Worm (Caenorhabditis elegans): Measurements from ENCODE around the gene nsph-3.1.
A peak's percentile ranks its signal among the peaks of the same experiment; 100 is the strongest.

The nsph-3.1 gene

DNA sequence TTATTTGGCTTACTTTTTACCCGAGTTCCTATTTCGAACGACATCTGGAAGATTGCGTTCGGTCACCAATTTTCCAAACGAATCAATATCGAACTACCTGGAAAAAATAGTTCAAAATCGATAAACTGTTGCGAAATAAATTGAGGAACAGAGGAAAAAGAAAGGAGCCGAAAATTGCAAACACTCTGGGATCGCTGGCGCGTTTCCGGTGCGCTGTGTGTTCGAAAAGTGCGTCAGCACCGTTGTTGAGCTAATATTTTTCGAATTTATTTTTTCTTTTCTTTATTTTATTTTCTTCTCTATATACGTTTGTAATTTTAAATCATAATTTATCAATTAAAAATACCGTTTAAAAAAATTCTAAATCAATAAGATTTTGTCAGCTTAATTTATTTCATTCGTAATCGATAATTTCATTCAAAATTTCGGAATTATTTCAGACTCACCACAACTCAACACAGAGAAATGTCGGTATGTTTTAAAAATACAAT, 16.5 kb upstream of the nsph-3.1 start, which contains the start of the genes dnc-1 and lsm-7 (continued):
- TF ChIP-seq ztf-11 (tag; optimal IDR thresholded peaks at IDR 0.05) (no peak), elt-2 (tag; optimal IDR thresholded peaks at IDR 0.05) (peak; percentile 6), egl-13 (tag; optimal IDR thresholded peaks at IDR 0.05) (peak; percentile 50), C04F5.9 (tag; optimal IDR thresholded peaks at IDR 0.05) (no peak), tlp-1 (tag; optimal IDR thresholded peaks at IDR 0.05) (no peak), lsy-2 (tag; optimal IDR thresholded peaks at IDR 0.05) (peak; percentile 77 to 87), dpl-1 (GFP tag; optimal IDR thresholded peaks at IDR 0.05) (peak; percentile 69 to 79 (median 69)), unc-130 (tag; optimal IDR thresholded peaks at IDR 0.05) (peak; percentile 9), nhr-19 (GFP tag; conservative IDR thresholded peaks at IDR 0.05) (peak; percentile 50), fkh-8 (tag; optimal IDR thresholded peaks at IDR 0.05) (peak; percentile 69), nhr-12 (tag; optimal IDR thresholded peaks at IDR 0.05) (no peak), nhr-76 (tag; optimal IDR thresholded peaks at IDR 0.05) (no peak), zag-1 (tag; optimal IDR thresholded peaks at IDR 0.05) (no peak), nhr-77 (tag; optimal IDR thresholded peaks at IDR 0.05) (peak; percentile 60), irx-1 (tag; optimal IDR thresholded peaks at IDR 0.05) (no peak), nhr-11 (tag; optimal IDR thresholded peaks at IDR 0.05) (no peak), pag-3 (tag; optimal IDR thresholded peaks at IDR 0.05; ENCODE audit: borderline replicate concordance, insufficient read depth) (no peak), efl-3 (GFP tag; optimal IDR thresholded peaks at IDR 0.05) (no peak), nhr-20 (tag; optimal IDR thresholded peaks at IDR 0.05) (peak; percentile 70), sptf-1 (tag; optimal IDR thresholded peaks at IDR 0.05) (no peak), fkh-10 (GFP tag; optimal IDR thresholded peaks at IDR 0.05) (peak; percentile 46), ama-1 (optimal IDR thresholded peaks at IDR 0.05) (no peak), mep-1 (tag; optimal IDR thresholded peaks at IDR 0.05) (peak; percentile 86), unc-30 (tag; optimal IDR thresholded peaks at IDR 0.05) (no peak), dsc-1 (tag; optimal IDR thresholded peaks at IDR 0.05) (peak; percentile 48), nhr-237 (tag; optimal IDR thresholded peaks at IDR 0.05) (no peak), lin-14 (GFP tag; optimal IDR thresholded peaks at IDR 0.05) (peak; percentile 90), ceh-82 (tag; optimal IDR thresholded peaks at IDR 0.05) (peak; percentile 53 to 73 (median 63)), grh-1 (GFP tag; IDR thresholded peaks at IDR 0.05) (no peak), hlh-4 (tag; optimal IDR thresholded peaks at IDR 0.05) (no peak), ceh-90 (tag; optimal IDR thresholded peaks at IDR 0.05) (no peak), nhr-84 (tag; optimal IDR thresholded peaks at IDR 0.05) (no peak), hpl-2 (GFP tag; optimal IDR thresholded peaks at IDR 0.05) (peak; percentile 41), pax-3 (tag; optimal IDR thresholded peaks at IDR 0.05) (peak; percentile 13), unc-86 (tag; optimal IDR thresholded peaks at IDR 0.05) (peak; percentile 52), aha-1 (tag; optimal IDR thresholded peaks at IDR 0.05) (no peak), skn-1 (tag; optimal IDR thresholded peaks at IDR 0.05) (peak; percentile 73), ets-5 (GFP tag; IDR thresholded peaks at IDR 0.05) (no peak), aly-2 (tag; optimal IDR thresholded peaks at IDR 0.05) (no peak)

DNA sequence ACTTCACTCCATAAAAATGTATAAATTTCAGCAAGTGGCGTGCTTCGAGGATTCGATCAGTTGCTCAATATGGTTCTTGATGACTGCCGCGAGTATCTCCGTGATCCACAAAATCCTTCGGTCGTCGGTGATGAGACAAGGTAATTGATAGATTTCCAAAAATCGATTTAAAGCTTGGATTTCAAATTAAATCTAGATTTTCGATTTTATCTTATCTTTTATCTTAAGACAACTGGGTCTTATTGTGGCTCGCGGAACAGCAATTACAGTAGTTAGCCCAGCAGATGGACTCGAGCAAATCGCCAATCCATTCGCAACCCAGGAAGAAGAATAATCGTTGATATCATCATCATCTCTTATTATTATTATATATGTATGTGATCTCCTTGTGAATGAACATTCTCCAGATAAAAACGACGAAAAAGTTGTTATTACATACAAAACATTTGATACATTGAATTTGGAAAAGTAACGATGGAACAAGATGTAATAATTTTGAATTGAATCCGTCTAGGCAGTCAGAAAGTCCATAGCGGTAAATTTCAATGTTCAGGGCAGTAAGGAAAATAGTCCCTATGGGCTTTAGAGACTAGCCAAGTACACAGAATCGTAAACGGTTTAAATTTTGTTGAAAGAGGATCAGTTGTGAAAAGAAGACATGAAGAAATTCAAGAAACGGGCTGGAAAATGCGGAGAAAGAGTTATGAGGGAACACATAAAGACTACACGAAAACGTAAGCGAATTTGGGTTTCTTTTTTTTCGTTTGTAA, 15.6 kb upstream of the nsph-3.1 start:
- peak; percentile 14 for TF ChIP-seq lin-14 (GFP tag; optimal IDR thresholded peaks at IDR 0.05)
- TF ChIP-seq sptf-1 (tag; optimal IDR thresholded peaks at IDR 0.05) = no peak
- peak; percentile 57 for TF ChIP-seq nhr-85 (tag)
- peak; percentile 44; the same call in 1 of the 2 replicates for TF ChIP-seq ceh-88 (GFP tag; IDR thresholded peaks at IDR 0.05)
- peak; percentile 57 for TF ChIP-seq nhr-71 (tag; optimal IDR thresholded peaks at IDR 0.05)
- TF ChIP-seq ama-1 (optimal IDR thresholded peaks at IDR 0.05) = peak; percentile 84
- no peak for TF ChIP-seq sup-37 (GFP tag; optimal IDR thresholded peaks at IDR 0.05)
- TF ChIP-seq swsn-7 (tag; optimal IDR thresholded peaks at IDR 0.05) = peak; percentile 1
- no peak for TF ChIP-seq nhr-76 (tag; optimal IDR thresholded peaks at IDR 0.05)
- no peak for TF ChIP-seq vab-15 (tag; optimal IDR thresholded peaks at IDR 0.05)
- no peak for TF ChIP-seq lin-15B (tag; optimal IDR thresholded peaks at IDR 0.05)
- peak; percentile 16 for TF ChIP-seq zip-4 (GFP tag; optimal IDR thresholded peaks at IDR 0.05)
- no peak for TF ChIP-seq tbx-2 (tag; optimal IDR thresholded peaks at IDR 0.05)
- no peak for TF ChIP-seq nhr-77 (tag; optimal IDR thresholded peaks at IDR 0.05)
- peak; percentile 31 for TF ChIP-seq elt-2 (tag; optimal IDR thresholded peaks at IDR 0.05)
- TF ChIP-seq sox-4 (tag; optimal IDR thresholded peaks at IDR 0.05) = no peak
- TF ChIP-seq lin-39 (tag; optimal IDR thresholded peaks at IDR 0.05) = no peak
- TF ChIP-seq nhr-11 (tag; optimal IDR thresholded peaks at IDR 0.05) = no peak
- TF ChIP-seq alr-1 (tag; optimal IDR thresholded peaks at IDR 0.05; ENCODE audit: borderline replicate concordance) = no peak
- TF ChIP-seq ets-5 (GFP tag; IDR thresholded peaks at IDR 0.05) = no peak
